Worm (Caenorhabditis elegans): ENCODE results near the gene acc-1.

Gene acc-1

DNA sequence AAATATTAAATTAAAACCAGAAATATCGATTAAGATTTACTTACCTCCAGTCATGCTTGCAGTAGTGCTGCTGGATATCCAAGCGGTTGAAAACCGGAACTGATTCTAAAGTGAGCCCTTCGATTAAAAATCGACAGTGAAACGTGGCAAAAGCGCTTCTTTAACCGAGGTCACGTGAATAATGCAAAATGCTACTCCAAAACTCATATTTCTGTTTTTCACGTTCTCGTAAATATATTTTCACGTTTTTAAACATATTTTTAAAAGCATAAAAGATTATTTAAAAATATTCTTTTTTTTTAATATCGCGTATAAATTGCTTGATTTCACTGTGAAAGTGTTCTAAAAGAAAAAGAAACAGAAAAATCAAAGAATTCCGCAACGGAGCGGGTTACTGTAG is 51.4 kb downstream of the acc-1 start, which contains the start of gene ant-1.3:
ant-1.3 (minus strand) TSS at position 101 of the 400 bp plus-strand sequence.
- TF ChIP-seq mml-1 (tag; optimal IDR thresholded peaks at IDR 0.05) (no peak), nhr-28 (tag; optimal IDR thresholded peaks at IDR 0.05) (no peak), elt-3 (tag; optimal IDR thresholded peaks at IDR 0.05) (no peak), pha-4 (tag; optimal IDR thresholded peaks at IDR 0.05) (no peak), hmg-11 (tag; optimal IDR thresholded peaks at IDR 0.05) (no peak), nhr-11 (tag; optimal IDR thresholded peaks at IDR 0.05) (no peak), nhr-76 (tag; optimal IDR thresholded peaks at IDR 0.05) (no peak), fos-1 (tag; optimal IDR thresholded peaks at IDR 0.05) (no peak), sea-2 (GFP tag; optimal IDR thresholded peaks at IDR 0.05) (no peak), ama-1 (optimal IDR thresholded peaks at IDR 0.05) (no peak)

ce11 chrIV:9709887-9710286 is 52.0 kb downstream of the acc-1 start, which contains the start of gene nhr-38:
nhr-38 (plus strand) TSS chrIV:9710187.
- TF ChIP-seq unc-39 (tag; optimal IDR thresholded peaks at IDR 0.05): no peak
- TF ChIP-seq ztf-11 (tag; optimal IDR thresholded peaks at IDR 0.05): no peak
- TF ChIP-seq elt-1 (tag; optimal IDR thresholded peaks at IDR 0.05): no peak
- no peak for TF ChIP-seq zag-1 (tag; optimal IDR thresholded peaks at IDR 0.05)

DNA sequence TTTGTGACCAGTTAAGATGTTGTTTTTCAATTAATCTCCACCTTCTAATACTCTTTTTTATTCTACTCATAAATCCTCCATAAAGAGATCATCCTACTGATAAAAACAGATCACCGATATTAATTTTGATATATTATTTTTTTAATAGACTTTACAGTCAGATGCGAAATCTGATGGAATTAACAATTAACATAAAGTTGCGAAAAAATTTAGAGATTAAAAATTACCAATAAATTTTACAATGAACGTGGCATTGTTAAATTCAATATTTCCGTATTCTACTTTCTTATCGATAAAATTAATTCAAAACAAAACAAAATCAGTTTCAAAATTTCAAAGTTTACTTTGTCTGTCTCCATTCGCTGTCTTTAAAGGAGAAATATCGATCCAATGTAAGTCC is 54.9 kb downstream of the acc-1 start, which contains the start of gene K01H12.4:
K01H12.4 (plus strand) TSS at position 301 of the 400 bp plus-strand sequence.
- TF ChIP-seq mdl-1 (tag; optimal IDR thresholded peaks at IDR 0.05) (no peak), snpc-4 (tag; optimal IDR thresholded peaks at IDR 0.05) (no peak), jun-1 (tag; optimal IDR thresholded peaks at IDR 0.05) (no peak), zag-1 (tag; optimal IDR thresholded peaks at IDR 0.05) (no peak), sea-2 (GFP tag; optimal IDR thresholded peaks at IDR 0.05) (no peak), hmg-11 (tag; optimal IDR thresholded peaks at IDR 0.05) (no peak), fkh-10 (GFP tag; optimal IDR thresholded peaks at IDR 0.05) (no peak), ztf-4 (tag; optimal IDR thresholded peaks at IDR 0.05) (no peak), mml-1 (tag; optimal IDR thresholded peaks at IDR 0.05) (no peak), daf-12 (tag; optimal IDR thresholded peaks at IDR 0.05) (no peak), unc-39 (tag; optimal IDR thresholded peaks at IDR 0.05) (no peak), pha-4 (tag; optimal IDR thresholded peaks at IDR 0.05) (no peak), lsy-12 (tag; optimal IDR thresholded peaks at IDR 0.05) (no peak), R02D3.7 (tag; optimal IDR thresholded peaks at IDR 0.05) (no peak), ztf-11 (tag; optimal IDR thresholded peaks at IDR 0.05) (no peak), ceh-9 (tag; optimal IDR thresholded peaks at IDR 0.05) (no peak)

All from whole organism, L3 larva.